Fruit fly (Drosophila melanogaster) whole organism, embryonic: Measurements from ENCODE around the gene COX7AL.

Source experiments
- Aef1 ChIP-seq: fragments of 200-800 bp; sonication (Bioruptor generic); IDR thresholded peaks from 3 replicates; pipeline ENCODE4 v1.3.6; 2022; ENCODE audit warnings: missing biosample characterization, missing genetic modification characterization
- Atf6 ChIP-seq: fragments of 200-800 bp; sonication (Bioruptor generic); IDR thresholded peaks from 2 replicates; pipeline ENCODE4 v1.3.6; 2022; ENCODE audit warnings: missing biosample characterization, missing genetic modification characterization
- BEAF-32 ChIP-seq: fragments of 200-800 bp; sonication (Bioruptor generic); optimal IDR thresholded peaks from 3 replicates; lab custom pipeline; 2017; ENCODE audit warnings: missing biosample characterization, missing genetic modification characterization, mild to moderate bottlenecking, moderate library complexity, missing genetic modification reagents
- Bdp1 ChIP-seq: fragments of 200-800 bp; sonication (Bioruptor generic); optimal IDR thresholded peaks from 3 replicates; lab custom pipeline; 2016; ENCODE audit warnings: missing biosample characterization, missing genetic modification characterization
- CG10543 ChIP-seq: fragments of 200-800 bp; sonication (Bioruptor generic); optimal IDR thresholded peaks from 3 replicates; lab custom pipeline; 2017; ENCODE audit warnings: missing biosample characterization, mild to moderate bottlenecking, missing genetic modification characterization, moderate library complexity
- CG11085 ChIP-seq: fragments of 200-800 bp; sonication (Bioruptor generic); IDR thresholded peaks from 2 replicates; pipeline ENCODE4 v1.3.6; 2022; ENCODE audit warnings: missing biosample characterization, missing genetic modification characterization
- CG11695 ChIP-seq: fragments of 200-800 bp; sonication (Bioruptor generic); IDR thresholded peaks from 3 replicates; pipeline ENCODE4 v1.3.6; 2022; ENCODE audit warnings: missing biosample characterization, missing genetic modification characterization
- CG11696 ChIP-seq: fragments of 200-800 bp; sonication (Bioruptor generic); IDR thresholded peaks from 2 replicates; pipeline ENCODE4 v1.3.6; 2022; ENCODE audit warnings: missing biosample characterization, missing genetic modification characterization
- CG12391 ChIP-seq: fragments of 200-800 bp; sonication (Bioruptor generic); optimal IDR thresholded peaks from 3 replicates; lab custom pipeline; 2018; ENCODE audit warnings: missing biosample characterization, mild to moderate bottlenecking, missing genetic modification characterization, moderate library complexity
- CG13296 ChIP-seq: fragments of 200-800 bp; sonication (Bioruptor generic); optimal IDR thresholded peaks from 3 replicates; lab custom pipeline; 2018; ENCODE audit warnings: missing biosample characterization, mild to moderate bottlenecking, missing genetic modification characterization
- CG13894 ChIP-seq: fragments of 200-800 bp; sonication (Bioruptor generic); optimal IDR thresholded peaks from 3 replicates; lab custom pipeline; 2018; ENCODE audit warnings: missing biosample characterization, mild to moderate bottlenecking, missing genetic modification characterization, moderate library complexity
- CG15073 ChIP-seq: fragments of 200-800 bp; sonication (Bioruptor generic); optimal IDR thresholded peaks from 2 replicates; lab custom pipeline; 2016; ENCODE audit warnings: missing biosample characterization, missing genetic modification characterization
- CG15479 ChIP-seq: fragments of 200-800 bp; sonication (Bioruptor generic); optimal IDR thresholded peaks from 3 replicates; lab custom pipeline; 2019; ENCODE audit warnings: missing biosample characterization, mild to moderate bottlenecking, missing genetic modification characterization, moderate library complexity
- CG17328 ChIP-seq: fragments of 200-800 bp; sonication (Bioruptor generic); IDR thresholded peaks from 2 replicates; pipeline ENCODE4 v1.3.6; 2022; ENCODE audit warnings: missing biosample characterization, missing genetic modification characterization
- CG1792 ChIP-seq: fragments of 200-800 bp; sonication (Bioruptor generic); optimal IDR thresholded peaks from 2 replicates; lab custom pipeline; 2016; ENCODE audit warnings: missing biosample characterization, missing genetic modification characterization
- CG18262 ChIP-seq: fragments of 200-800 bp; optimal IDR thresholded peaks from 3 replicates; lab custom pipeline; 2019; ENCODE audit warnings: missing biosample characterization, mild to moderate bottlenecking, missing genetic modification characterization, moderate library complexity
- CG2199 ChIP-seq: fragments of 200-800 bp; sonication (Bioruptor generic); IDR thresholded peaks from 3 replicates; pipeline ENCODE4 v1.3.6; 2022; ENCODE audit warnings: missing biosample characterization, missing genetic modification characterization
- CG3065 ChIP-seq: fragments of 200-800 bp; sonication (Bioruptor generic); optimal IDR thresholded peaks from 2 replicates; lab custom pipeline; 2016; ENCODE audit warnings: missing biosample characterization, missing genetic modification characterization
- CG4707 ChIP-seq: fragments of 200-800 bp; sonication (Bioruptor generic); optimal IDR thresholded peaks from 2 replicates; lab custom pipeline; 2018; ENCODE audit warnings: missing biosample characterization, mild to moderate bottlenecking, missing genetic modification characterization, moderate library complexity
- CG7987 ChIP-seq: fragments of 200-800 bp; sonication (Bioruptor generic); optimal IDR thresholded peaks from 2 replicates; lab custom pipeline; 2018; ENCODE audit warnings: missing biosample characterization, mild to moderate bottlenecking, missing genetic modification characterization, moderate library complexity
- CG8290 ChIP-seq, 3 experiments: fragments of 200-800 bp; sonication (Bioruptor generic); optimal IDR thresholded peaks; 2 replicates each; lab custom pipeline; 2016 to 2019; ENCODE audit warnings: missing biosample characterization in 3 of 3, missing genetic modification characterization in 3 of 3, mild to moderate bottlenecking in 2 of 3, moderate library complexity in 1 of 3
- CG9932 ChIP-seq: fragments of 200-800 bp; sonication (Bioruptor generic); IDR thresholded peaks from 2 replicates; pipeline ENCODE4 v1.3.6; 2022; ENCODE audit warnings: missing biosample characterization, missing genetic modification characterization
- Chrac-16 ChIP-seq: fragments of 200-800 bp; sonication (Bioruptor generic); optimal IDR thresholded peaks from 3 replicates; lab custom pipeline; 2016; ENCODE audit warnings: missing biosample characterization, missing genetic modification characterization
- Dip2 ChIP-seq: fragments of 200-800 bp; sonication (Bioruptor generic); IDR thresholded peaks from 2 replicates; pipeline ENCODE4 v1.3.6; 2022; ENCODE audit warnings: missing biosample characterization, missing genetic modification characterization
- HLH54F ChIP-seq: fragments of 200-800 bp; sonication (Bioruptor generic); optimal IDR thresholded peaks from 3 replicates; lab custom pipeline; 2016; ENCODE audit warnings: missing biosample characterization, missing genetic modification characterization
- Hand ChIP-seq: fragments of 200-800 bp; sonication (Bioruptor generic); optimal IDR thresholded peaks from 2 replicates; lab custom pipeline; 2017; ENCODE audit warnings: mild to moderate bottlenecking, missing biosample characterization, missing genetic modification reagents, missing genetic modification characterization
- Myb ChIP-seq: fragments of 200-800 bp; sonication (Bioruptor generic); optimal IDR thresholded peaks from 2 replicates; lab custom pipeline; 2016; ENCODE audit warnings: missing biosample characterization, missing genetic modification characterization
- NC2α ChIP-seq: fragments of 200-800 bp; sonication (Bioruptor generic); optimal IDR thresholded peaks from 2 replicates; lab custom pipeline; 2016; ENCODE audit warnings: missing biosample characterization, missing genetic modification characterization
- Nf-YA ChIP-seq: fragments of 200-800 bp; sonication (Bioruptor generic); IDR thresholded peaks from 2 replicates; pipeline ENCODE4 v1.3.6; 2022; ENCODE audit warnings: missing biosample characterization, missing genetic modification characterization
- Ravus ChIP-seq: fragments of 200-800 bp; sonication (Bioruptor generic); IDR thresholded peaks from 2 replicates; pipeline ENCODE4 v1.3.6; 2022; ENCODE audit warnings: missing biosample characterization, missing genetic modification characterization
- Rfx ChIP-seq: fragments of 200-800 bp; sonication (Bioruptor generic); IDR thresholded peaks from 2 replicates; pipeline ENCODE4 v1.3.6; 2022; ENCODE audit warnings: missing biosample characterization, missing genetic modification characterization
- Trl ChIP-seq, 3 experiments: fragments of >200 bp in 2 of 3; fragments of 200-800 bp in 1 of 3; sonication (Bioruptor generic) in 1 of 3; optimal IDR thresholded peaks; 2 replicates in 1 of 3; 3 replicates in 2 of 3; lab custom pipeline; 2016 to 2017; ENCODE audit warnings: missing biosample characterization in 1 of 3, missing genetic modification characterization in 1 of 3
- bcd ChIP-seq: fragments of 200-800 bp; sonication (Bioruptor generic); optimal IDR thresholded peaks from 2 replicates; lab custom pipeline; 2017; ENCODE audit warnings: missing biosample characterization, mild to moderate bottlenecking, missing genetic modification characterization
- corto ChIP-seq: fragments of 200-800 bp; sonication (Bioruptor generic); optimal IDR thresholded peaks from 2 replicates; lab custom pipeline; 2016; ENCODE audit warnings: missing biosample characterization, mild to moderate bottlenecking, missing genetic modification characterization, moderate library complexity
- crc ChIP-seq: fragments of 200-800 bp; sonication (Bioruptor generic); optimal IDR thresholded peaks from 2 replicates; lab custom pipeline; 2016; ENCODE audit warnings: missing biosample characterization, missing genetic modification characterization
- dysf ChIP-seq: fragments of 200-800 bp; sonication (Bioruptor generic); IDR thresholded peaks from 3 replicates; pipeline ENCODE4 v1.3.6; 2022; ENCODE audit warnings: missing biosample characterization, missing genetic modification characterization
- ems ChIP-seq: fragments of 200-800 bp; sonication (Bioruptor generic); optimal IDR thresholded peaks from 3 replicates; lab custom pipeline; 2016; ENCODE audit warnings: missing biosample characterization, missing genetic modification characterization
- esg ChIP-seq: fragments of 200-800 bp; sonication (Bioruptor generic); conservative IDR thresholded peaks from 2 replicates; pipeline ENCODE4 v1.3.6; 2022; ENCODE audit warnings: missing biosample characterization, missing genetic modification characterization
- ewg ChIP-seq: fragments of 200-800 bp; sonication (Bioruptor generic); optimal IDR thresholded peaks from 3 replicates; lab custom pipeline; 2017; ENCODE audit warnings: mild to moderate bottlenecking, missing biosample characterization, missing genetic modification reagents, missing genetic modification characterization
- eyg ChIP-seq: fragments of 200-800 bp; sonication (Bioruptor generic); optimal IDR thresholded peaks from 3 replicates; lab custom pipeline; 2016; ENCODE audit warnings: missing biosample characterization, missing genetic modification characterization
- fd64A ChIP-seq: fragments of 200-800 bp; sonication (Bioruptor generic); optimal IDR thresholded peaks from 3 replicates; lab custom pipeline; 2018; ENCODE audit warnings: missing biosample characterization, mild to moderate bottlenecking, missing genetic modification characterization
- klu ChIP-seq: fragments of 200-800 bp; sonication (Bioruptor generic); IDR thresholded peaks from 2 replicates; pipeline ENCODE4 v1.3.6; 2022; ENCODE audit warnings: missing biosample characterization, missing genetic modification characterization
- luna ChIP-seq: fragments of 200-800 bp; sonication (Bioruptor generic); optimal IDR thresholded peaks from 2 replicates; lab custom pipeline; 2016; ENCODE audit warnings: missing biosample characterization, missing genetic modification characterization
- pan ChIP-seq, 4 experiments: fragments of >200 bp in 3 of 4; fragments of 200-800 bp in 1 of 4; sonication (Bioruptor generic) in 1 of 4; optimal IDR thresholded peaks in 3 of 4; IDR thresholded peaks in 1 of 4; 2 replicates each; pipeline versions ENCODE4 v1.3.6 to Lab custom; 2017 to 2022; ENCODE audit warnings: missing biosample characterization in 2 of 4, missing genetic modification characterization in 2 of 4, mixed read lengths in 1 of 4
- pho ChIP-seq: fragments of 200-800 bp; sonication (Bioruptor generic); optimal IDR thresholded peaks from 2 replicates; lab custom pipeline; 2016; ENCODE audit warnings: missing biosample characterization, missing genetic modification characterization
- salm ChIP-seq: fragments of 200-800 bp; sonication (Bioruptor generic); optimal IDR thresholded peaks from 2 replicates; lab custom pipeline; 2018; ENCODE audit warnings: missing biosample characterization, mild to moderate bottlenecking, missing genetic modification characterization
- scrt ChIP-seq: fragments of 200-800 bp; sonication (Bioruptor generic); optimal IDR thresholded peaks from 2 replicates; lab custom pipeline; 2018; ENCODE audit warnings: missing biosample characterization, mild to moderate bottlenecking, missing genetic modification characterization, moderate library complexity
- unpg ChIP-seq: fragments of 200-800 bp; sonication (Bioruptor generic); optimal IDR thresholded peaks from 3 replicates; lab custom pipeline; 2018; ENCODE audit warnings: missing biosample characterization, mild to moderate bottlenecking, missing genetic modification characterization, moderate library complexity
- vnd ChIP-seq: fragments of 200-800 bp; sonication (Bioruptor generic); IDR thresholded peaks from 3 replicates; pipeline ENCODE4 v1.3.6; 2022; ENCODE audit warnings: missing biosample characterization, missing genetic modification characterization; ENCODE audit not compliant: partially characterized antibody
- wor ChIP-seq: fragments of 200-800 bp; sonication (Bioruptor generic); IDR thresholded peaks from 2 replicates; pipeline ENCODE4 v1.3.6; 2022; ENCODE audit warnings: missing biosample characterization, missing genetic modification characterization

Gene COX7AL

DNA sequence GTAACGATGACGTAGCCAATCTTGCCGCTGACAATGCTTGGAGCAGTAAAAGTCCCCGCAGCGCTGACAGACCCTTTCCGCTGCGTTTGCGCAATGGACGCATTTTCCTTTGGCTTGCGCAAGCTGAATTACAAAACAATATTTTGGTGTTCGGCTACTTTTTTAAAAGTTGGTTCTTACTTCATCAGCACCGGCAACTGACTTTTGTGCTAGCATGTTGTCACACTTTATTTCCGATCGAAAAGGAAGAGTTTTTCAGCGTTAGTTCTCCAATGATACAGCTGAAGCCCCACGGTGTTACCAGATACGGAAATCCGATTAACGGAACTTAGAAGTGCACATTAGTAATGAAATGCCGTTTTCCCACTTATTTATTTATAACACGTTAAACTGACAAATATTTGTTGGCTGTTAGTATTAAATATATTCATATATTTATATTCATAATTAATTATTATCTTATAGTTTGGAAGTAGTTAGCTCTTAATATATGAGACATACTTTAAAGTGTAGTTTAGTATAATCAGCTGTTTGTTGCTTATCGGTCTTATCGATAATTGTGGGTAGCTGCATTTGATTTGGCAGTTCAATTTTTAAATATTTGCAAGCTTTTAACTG is 18.9 kb downstream of the COX7AL start, which contains the start of the genes Veneno and CG7963 (continued):
- TF ChIP-seq CG11696 (GFP tag; lab: Robert Waterston, UW), result no peak
- TF ChIP-seq CG11085 (GFP tag; lab: Robert Waterston, UW), result no peak
- TF ChIP-seq pho (GFP tag; lab: Kevin White, UChicago), result no peak
- TF ChIP-seq CG3065 (GFP tag; lab: Kevin White, UChicago), result no peak
- no peak for TF ChIP-seq CG13894 (tag; lab: Kevin White, UChicago)
- TF ChIP-seq ewg, result peak; percentile 86
- no peak for TF ChIP-seq HLH54F (GFP tag; lab: Kevin White, UChicago)
- no peak for TF ChIP-seq vnd (GFP tag; lab: Robert Waterston, UW)
- no peak for TF ChIP-seq CG13296 (GFP tag; lab: Kevin White, UChicago)
- no peak for TF ChIP-seq CG18262 (tag; lab: Kevin White, UChicago)
- no peak for TF ChIP-seq dysf
- TF ChIP-seq Hand (GFP tag; lab: Kevin White, UChicago), result no peak
- TF ChIP-seq CG9932, result no peak
- no peak for TF ChIP-seq CG2199
- TF ChIP-seq Atf6, result no peak
- TF ChIP-seq wor, result no peak
- no peak for TF ChIP-seq NC2α
- no peak for TF ChIP-seq unpg (GFP tag; lab: Kevin White, UChicago)
- no peak for TF ChIP-seq crc (GFP tag; lab: Kevin White, UChicago)
- no peak for TF ChIP-seq Nf-YA (GFP tag; lab: Robert Waterston, UW)
- TF ChIP-seq pan (optimal IDR thresholded peaks at IDR 0.05; lab: Kevin White, UChicago), result no peak
- peak in 1 of 2 experiments; percentile 15 for TF ChIP-seq pan (GFP tag; optimal IDR thresholded peaks at IDR 0.05 in 1 of 2, IDR thresholded peaks at IDR 0.05 in 1 of 2)
- TF ChIP-seq CG17328, result no peak
- no peak for TF ChIP-seq CG15073 (GFP tag; lab: Kevin White, UChicago)
- TF ChIP-seq Ravus (GFP tag; lab: Robert Waterston, UW), result no peak
- TF ChIP-seq Aef1 (GFP tag; lab: Robert Waterston, UW), result no peak
- no peak for TF ChIP-seq CG10543 (GFP tag; lab: Kevin White, UChicago)
- TF ChIP-seq Dip2, result no peak
- TF ChIP-seq CG11695 (GFP tag; lab: Robert Waterston, UW), result no peak
- TF ChIP-seq Rfx, result peak; percentile 47
- TF ChIP-seq Myb, result peak; percentile 57
- TF ChIP-seq ems (GFP tag; lab: Kevin White, UChicago), result no peak
- TF ChIP-seq scrt (GFP tag; lab: Kevin White, UChicago), result no peak
- peak; percentile 38 for TF ChIP-seq BEAF-32
- TF ChIP-seq corto, result no peak
- TF ChIP-seq eyg (GFP tag; lab: Kevin White, UChicago), result no peak
- TF ChIP-seq CG12391 (tag; lab: Kevin White, UChicago), result peak; percentile 67
- no peak for TF ChIP-seq CG4707 (GFP tag; lab: Kevin White, UChicago)
- TF ChIP-seq klu, result no peak
- no peak for TF ChIP-seq Chrac-16 (GFP tag; lab: Kevin White, UChicago)
- no peak for TF ChIP-seq luna (GFP tag; lab: Kevin White, UChicago)
- TF ChIP-seq fd64A (GFP tag; lab: Kevin White, UChicago), result no peak
- TF ChIP-seq bcd (GFP tag; lab: Kevin White, UChicago), result peak; percentile 16
- peak; percentile 38 for TF ChIP-seq CG15479 (GFP tag; lab: Kevin White, UChicago)
- no peak for TF ChIP-seq Trl (optimal IDR thresholded peaks at IDR 0.05; lab: Kevin White, UChicago)
- TF ChIP-seq Trl (GFP tag; optimal IDR thresholded peaks at IDR 0.05; lab: Kevin White, UChicago), result no peak
- TF ChIP-seq Bdp1, result no peak
- TF ChIP-seq CG8290 (GFP tag; optimal IDR thresholded peaks at IDR 0.05; lab: Kevin White, UChicago), result peak; percentile 23
- no peak for TF ChIP-seq CG8290 (tag; optimal IDR thresholded peaks at IDR 0.05; lab: Kevin White, UChicago)
- no peak for TF ChIP-seq CG7987 (GFP tag; lab: Kevin White, UChicago)
- TF ChIP-seq CG1792 (GFP tag; lab: Kevin White, UChicago), result no peak
- no peak for TF ChIP-seq salm (tag; lab: Kevin White, UChicago)
- no peak for TF ChIP-seq esg (GFP tag; lab: Robert Waterston, UW)
